Worm (Caenorhabditis elegans): ENCODE results near the gene nhr-188.

The nhr-188 gene

ce11 chrV:3857778-3858177, at the start of gene nhr-188:
nhr-188 (minus strand) TSS chrV:3857861.
- TF ChIP-seq ahr-1 (tag; optimal IDR thresholded peaks at IDR 0.05), result no peak
- TF ChIP-seq madf-2 (tag; optimal IDR thresholded peaks at IDR 0.05), result no peak

ce11 chrV:3905841-3906240, 48.2 kb upstream of the nhr-188 start, which contains the start of gene nhr-156:
nhr-156 (plus strand) TSS chrV:3906106.
- no peak for TF ChIP-seq hlh-6 (tag; optimal IDR thresholded peaks at IDR 0.05)
- no peak for TF ChIP-seq ceh-2 (tag; optimal IDR thresholded peaks at IDR 0.05)
- no peak for TF ChIP-seq ceh-45 (GFP tag; IDR thresholded peaks at IDR 0.05)
- TF ChIP-seq dmd-4 (tag; optimal IDR thresholded peaks at IDR 0.05; ENCODE audit: borderline replicate concordance), result no peak
- TF ChIP-seq pax-1 (tag; optimal IDR thresholded peaks at IDR 0.05), result no peak
- TF ChIP-seq unc-42 (tag; optimal IDR thresholded peaks at IDR 0.05), result no peak
- no peak for TF ChIP-seq unc-55 (GFP tag; optimal IDR thresholded peaks at IDR 0.05)
- TF ChIP-seq che-1 (tag; optimal IDR thresholded peaks at IDR 0.05), result no peak
- TF ChIP-seq ceh-34 (tag; optimal IDR thresholded peaks at IDR 0.05), result no peak
- no peak for TF ChIP-seq hlh-8 (tag; optimal IDR thresholded peaks at IDR 0.05)
- no peak for TF ChIP-seq F13H6.1 (tag; optimal IDR thresholded peaks at IDR 0.05)
- TF ChIP-seq hlh-30 (tag; optimal IDR thresholded peaks at IDR 0.05; ENCODE audit: insufficient read depth), result no peak
- TF ChIP-seq mec-3 (tag; optimal IDR thresholded peaks at IDR 0.05; ENCODE audit: borderline replicate concordance), result no peak
- no peak for TF ChIP-seq pha-4 (tag; optimal IDR thresholded peaks at IDR 0.05)
- no peak for TF ChIP-seq ceh-48 (tag; optimal IDR thresholded peaks at IDR 0.05)
- no peak for TF ChIP-seq pag-3 (tag; optimal IDR thresholded peaks at IDR 0.05; ENCODE audit: borderline replicate concordance)
- no peak for TF ChIP-seq nhr-11 (tag; optimal IDR thresholded peaks at IDR 0.05)
- no peak for TF ChIP-seq nfya-1 (tag; optimal IDR thresholded peaks at IDR 0.05)
- no peak for TF ChIP-seq K02D7.2 (tag; optimal IDR thresholded peaks at IDR 0.05)

ce11 chrV:3903424-3903823, 45.8 kb upstream of the nhr-188 start:
- TF ChIP-seq sox-4 (tag; optimal IDR thresholded peaks at IDR 0.05) (no peak), ahr-1 (tag; optimal IDR thresholded peaks at IDR 0.05) (no peak)

ce11 chrV:3902458-3903157, 44.9 kb upstream of the nhr-188 start, which contains the start of the genes str-229 and srh-190:
str-229 (minus strand) TSS chrV:3902558.
srh-190 (plus strand) TSS chrV:3903107.
- no peak for TF ChIP-seq nhr-232 (tag; optimal IDR thresholded peaks at IDR 0.05)
- no peak for TF ChIP-seq pat-9 (tag; optimal IDR thresholded peaks at IDR 0.05)
- no peak for TF ChIP-seq ets-4 (tag; optimal IDR thresholded peaks at IDR 0.05)
- TF ChIP-seq K02D7.2 (tag; optimal IDR thresholded peaks at IDR 0.05), result no peak
- no peak for TF ChIP-seq ceh-45 (GFP tag; IDR thresholded peaks at IDR 0.05)
- TF ChIP-seq sdc-2 (tag; optimal IDR thresholded peaks at IDR 0.05), result no peak
- no peak for TF ChIP-seq fkh-10 (GFP tag; optimal IDR thresholded peaks at IDR 0.05)
- no peak for TF ChIP-seq T23F11.4 (GFP tag; optimal IDR thresholded peaks at IDR 0.05)
- no peak for TF ChIP-seq ceh-22 (tag; optimal IDR thresholded peaks at IDR 0.05)
- no peak for TF ChIP-seq K09A11.1 (tag; optimal IDR thresholded peaks at IDR 0.05; ENCODE audit: insufficient read depth)
- no peak for TF ChIP-seq lin-11 (tag; optimal IDR thresholded peaks at IDR 0.05)
- TF ChIP-seq Y22D7AL.16 (tag; optimal IDR thresholded peaks at IDR 0.05), result no peak

- no peak for TF ChIP-seq unc-3 (GFP tag; conservative IDR thresholded peaks at IDR 0.05)
- TF ChIP-seq unc-3 (tag; optimal IDR thresholded peaks at IDR 0.05), result no peak
- TF ChIP-seq unc-55 (GFP tag; optimal IDR thresholded peaks at IDR 0.05), result no peak
- TF ChIP-seq mec-3 (tag; optimal IDR thresholded peaks at IDR 0.05; ENCODE audit: borderline replicate concordance), result no peak
- no peak for TF ChIP-seq ceh-9 (tag; optimal IDR thresholded peaks at IDR 0.05)
- no peak for TF ChIP-seq C38D4.7 (GFP tag; optimal IDR thresholded peaks at IDR 0.05)
- TF ChIP-seq hlh-8 (tag; optimal IDR thresholded peaks at IDR 0.05), result no peak
- no peak for TF ChIP-seq che-1 (tag; optimal IDR thresholded peaks at IDR 0.05)
- TF ChIP-seq ceh-31 (tag; optimal IDR thresholded peaks at IDR 0.05), result no peak
- TF ChIP-seq ceh-14 (tag; optimal IDR thresholded peaks at IDR 0.05), result no peak
- no peak for TF ChIP-seq ceh-18 (tag; optimal IDR thresholded peaks at IDR 0.05)
- no peak for TF ChIP-seq ceh-34 (tag; optimal IDR thresholded peaks at IDR 0.05)
Measured at ce11 chrV:3900102-3900501, 42.4 kb upstream of the nhr-188 start, which contains the start of gene irld-22. irld-22 (minus strand) TSS chrV:3900202.
